Worm (Caenorhabditis elegans) whole organism, L3 larva: ENCODE measurements around the gene clec-3.

Source experiments
- ceh-9 ChIP-seq: sonication (generic microtip); optimal IDR thresholded peaks from 2 replicates; lab custom pipeline; 2018; ENCODE audit warnings: missing biosample characterization, missing genetic modification characterization
- egl-5 ChIP-seq: fragments of 150-350 bp; optimal IDR thresholded peaks from 2 replicates; lab custom pipeline; 2017; ENCODE audit warnings: missing biosample characterization, missing genetic modification reagents, missing genetic modification characterization, inconsistent platforms
- elt-3 ChIP-seq, 3 experiments: fragments of 150-350 bp in 1 of 3; sonication (generic microtip) in 2 of 3; optimal IDR thresholded peaks; 2 replicates in 2 of 3; 4 replicates in 1 of 3; lab custom pipeline; 2014 to 2017; ENCODE audit warnings: missing biosample characterization in 3 of 3, missing genetic modification characterization in 3 of 3
- eor-1 ChIP-seq, 2 experiments: fragments of 150-350 bp; optimal IDR thresholded peaks; 2 replicates each; lab custom pipeline; 2014 to 2018; ENCODE audit warnings: missing biosample characterization in 2 of 2, missing genetic modification characterization in 2 of 2
- jun-1 ChIP-seq: fragments of 150-350 bp; optimal IDR thresholded peaks from 2 replicates; lab custom pipeline; 2014; ENCODE audit warnings: missing biosample characterization, missing genetic modification reagents, missing genetic modification characterization
- nhr-12 ChIP-seq: fragments of 150-350 bp; optimal IDR thresholded peaks from 2 replicates; lab custom pipeline; 2014; ENCODE audit warnings: missing biosample characterization, missing genetic modification characterization
- nhr-237 ChIP-seq: fragments of 150-350 bp; optimal IDR thresholded peaks from 2 replicates; lab custom pipeline; 2014; ENCODE audit warnings: missing biosample characterization, missing genetic modification characterization
- nhr-25 ChIP-seq: sonication (generic microtip); optimal IDR thresholded peaks from 2 replicates; lab custom pipeline; 2017; ENCODE audit warnings: missing biosample characterization, missing genetic modification characterization
- nhr-77 ChIP-seq: fragments of 150-350 bp; optimal IDR thresholded peaks from 2 replicates; lab custom pipeline; 2014; ENCODE audit warnings: missing biosample characterization, missing genetic modification characterization

ce11 chrII:3051332-3051731 is 31.6 kb upstream of the clec-3 start:
- TF ChIP-seq nhr-237 (no peak), egl-5 (no peak), jun-1 (no peak), elt-3 (tag; optimal IDR thresholded peaks at IDR 0.05; lab: Kevin White, UChicago) (no peak), eor-1 (tag; optimal IDR thresholded peaks at IDR 0.05; lab: Kevin White, UChicago) (no peak), nhr-12 (tag; lab: Kevin White, UChicago) (no peak), nhr-77 (tag; lab: Kevin White, UChicago) (no peak), ceh-9 (tag; lab: Kevin White, UChicago) (no peak), nhr-25 (tag; lab: Kevin White, UChicago) (no peak)
